Worm (Caenorhabditis elegans): ENCODE results near the gene B0495.9.

Gene B0495.9

DNA sequence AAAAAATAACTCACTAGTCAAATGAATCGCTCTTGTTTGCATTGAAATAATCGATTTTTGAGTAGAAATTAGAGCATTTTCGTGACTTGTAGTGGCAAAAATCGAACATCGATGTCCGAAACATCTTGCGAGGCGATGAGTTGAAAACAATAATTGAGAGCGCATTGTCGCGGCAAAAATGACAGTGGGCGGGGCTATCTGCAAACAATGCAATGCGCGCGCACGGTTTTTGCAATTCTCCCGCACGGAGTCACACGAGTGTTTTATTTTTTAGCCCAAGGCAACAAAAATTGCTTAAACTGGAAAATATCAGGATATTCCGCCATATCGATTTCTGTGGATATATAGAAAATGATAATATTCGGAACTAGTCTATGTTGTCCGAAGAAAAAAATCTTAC is at the start of gene B0495.9:
Gene B0495.9 (minus strand): TSS at position 171 of the 400 bp plus-strand sequence.
- TF ChIP-seq unc-62 (GFP tag; optimal IDR thresholded peaks at IDR 0.05): no peak

DNA sequence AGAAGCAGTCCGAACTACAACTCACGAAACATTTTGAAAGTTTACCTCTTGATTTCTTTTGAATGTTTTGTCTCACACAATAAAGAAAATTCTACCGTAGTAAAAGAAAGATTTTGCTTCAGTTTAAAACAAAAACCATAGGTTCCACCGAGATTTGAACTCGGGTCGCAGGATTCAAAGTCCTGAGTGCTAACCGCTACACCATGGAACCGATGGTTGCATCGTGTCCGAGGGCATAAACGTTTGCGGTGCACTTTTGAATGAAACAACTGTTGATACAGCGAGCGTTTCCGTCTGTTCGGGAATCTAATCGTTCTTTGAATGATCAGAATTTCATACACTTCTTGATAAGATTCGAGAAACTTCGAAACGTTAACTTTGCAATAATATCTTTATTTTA is 48.3 kb upstream of the B0495.9 start:
- TF ChIP-seq unc-62 (GFP tag; optimal IDR thresholded peaks at IDR 0.05): no peak

DNA sequence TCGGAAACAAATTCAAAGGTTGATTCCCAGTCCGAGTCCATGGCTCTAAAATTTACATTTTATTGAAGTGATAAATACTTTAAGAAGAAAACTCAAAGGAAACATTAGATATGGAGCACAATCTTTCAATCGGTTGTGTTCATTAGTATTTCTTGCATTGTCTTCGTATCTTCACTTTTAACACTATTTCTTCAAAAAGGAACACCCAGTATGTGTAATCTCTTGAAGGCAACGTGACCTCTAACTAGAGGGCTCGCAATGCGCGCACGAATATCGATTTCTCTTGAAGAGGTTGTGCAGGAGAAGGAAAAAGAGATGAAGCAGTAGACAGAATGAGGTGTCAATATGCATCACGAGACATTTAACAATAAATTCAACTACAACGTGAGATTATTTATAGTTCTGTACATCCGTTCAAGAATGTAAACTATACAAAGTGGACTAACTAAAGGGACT is 46.6 kb upstream of the B0495.9 start, which contains the start of the genes B0228.6 and B0228.1:
Gene B0228.6 (minus strand): TSS at position 51 of the 456 bp plus-strand sequence.
Gene B0228.1 (plus strand): TSS at position 228 of the 456 bp plus-strand sequence.
- no peak for TF ChIP-seq unc-62 (GFP tag; optimal IDR thresholded peaks at IDR 0.05)

DNA sequence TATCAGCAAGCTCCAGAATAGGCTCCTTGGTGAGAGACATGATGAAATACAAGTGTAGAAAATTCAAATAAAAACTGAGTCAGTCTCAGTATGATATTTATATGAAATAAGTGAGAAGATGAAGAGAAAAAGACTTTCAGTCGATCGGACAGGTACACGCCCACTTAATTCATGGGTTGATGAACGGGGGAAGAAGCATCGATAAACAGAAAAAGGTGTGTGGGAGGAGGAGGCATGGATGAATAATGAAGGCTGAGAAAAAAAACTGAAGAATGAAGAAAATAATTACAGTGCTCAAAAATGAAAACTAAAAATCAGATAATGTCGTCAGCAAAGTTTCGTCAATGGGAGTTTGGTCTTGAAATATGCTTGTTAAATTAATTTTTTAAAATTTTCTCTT is 45.0 kb upstream of the B0495.9 start, which contains the start of gene trx-1:
Gene trx-1 (minus strand): TSS at position 101 of the 400 bp plus-strand sequence.
- TF ChIP-seq unc-62 (GFP tag; optimal IDR thresholded peaks at IDR 0.05): no peak

DNA sequence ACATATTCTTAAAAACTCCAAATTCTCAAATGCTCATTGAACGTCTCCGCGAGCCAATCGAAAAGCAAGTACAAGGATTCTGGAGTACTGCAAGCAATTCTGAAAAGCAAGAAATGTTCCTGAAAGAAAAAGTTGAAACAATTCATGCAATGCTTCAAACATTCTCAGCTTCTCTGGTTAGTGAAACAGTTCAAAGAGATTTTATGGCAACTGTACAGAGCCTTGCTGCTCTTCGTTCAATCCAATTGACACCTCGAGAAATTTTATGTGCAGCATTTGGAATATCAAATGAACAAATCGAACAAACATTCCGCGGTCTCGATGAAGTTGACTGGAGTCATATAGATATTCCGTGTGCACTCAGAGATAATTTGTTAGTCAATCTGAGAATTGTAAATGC is 28.2 kb upstream of the B0495.9 start:
- TF ChIP-seq unc-62 (GFP tag; optimal IDR thresholded peaks at IDR 0.05): no peak

DNA sequence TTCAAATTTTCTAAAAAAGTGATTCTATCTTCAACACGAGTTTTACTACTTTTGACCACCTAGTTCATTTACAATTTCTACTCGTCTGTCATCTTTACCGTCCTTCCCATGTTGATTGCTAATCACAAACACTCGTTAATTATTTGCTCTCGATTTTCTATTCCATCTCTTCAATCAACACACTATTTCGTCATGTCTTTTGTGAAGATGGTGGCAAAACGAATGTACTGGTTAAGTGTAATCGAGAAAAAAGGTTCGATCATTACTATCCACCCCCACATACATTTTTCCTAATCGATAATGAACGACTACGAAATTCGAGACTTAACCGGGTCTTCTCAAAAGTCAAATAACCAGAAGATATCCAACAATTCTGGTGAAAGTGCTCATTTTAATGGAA is 16.1 kb upstream of the B0495.9 start, which contains the start of gene cpna-2:
Gene cpna-2 (plus strand): TSS at position 301 of the 400 bp plus-strand sequence.
- TF ChIP-seq unc-62 (GFP tag; optimal IDR thresholded peaks at IDR 0.05): no peak

DNA sequence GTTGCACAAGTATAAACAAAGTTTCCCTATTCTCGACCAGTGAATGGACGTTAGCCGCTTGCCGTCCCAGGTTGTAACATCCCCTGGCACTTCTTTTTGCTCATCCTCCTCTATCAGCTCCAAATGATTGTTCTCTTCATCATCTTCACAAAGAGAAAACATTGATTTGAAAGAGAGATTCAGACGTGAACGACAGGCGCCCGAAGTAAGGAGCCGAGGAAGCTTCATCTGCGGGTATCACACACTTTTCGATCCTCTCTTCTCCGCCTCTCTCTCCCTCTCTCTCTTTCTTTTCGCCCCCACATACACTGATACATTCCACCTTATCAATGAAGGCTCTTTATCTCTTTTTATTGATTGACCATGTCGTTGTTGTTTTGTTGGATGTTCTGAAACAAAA is 14.3 kb upstream of the B0495.9 start:
- TF ChIP-seq unc-62 (GFP tag; optimal IDR thresholded peaks at IDR 0.05): no peak

DNA sequence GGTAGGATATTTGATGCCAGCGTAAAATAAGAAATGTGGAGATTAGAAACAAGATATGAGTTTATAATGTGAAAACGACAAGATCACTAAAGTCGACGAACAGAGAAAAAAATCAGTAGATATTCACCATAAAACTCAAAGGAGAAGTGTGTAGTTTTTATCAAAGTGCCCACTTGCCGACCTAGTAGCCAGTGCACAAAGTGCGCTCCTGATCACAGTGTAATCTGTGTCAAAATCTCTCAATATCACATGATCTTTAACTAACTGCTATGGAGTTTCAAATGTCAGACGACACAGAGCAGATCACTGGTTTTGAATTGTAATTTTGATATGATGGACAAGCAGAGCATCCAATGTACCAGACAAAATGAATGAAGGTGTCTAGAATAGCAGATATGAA is 12.0 kb upstream of the B0495.9 start:
- TF ChIP-seq unc-62 (GFP tag; optimal IDR thresholded peaks at IDR 0.05): no peak

DNA sequence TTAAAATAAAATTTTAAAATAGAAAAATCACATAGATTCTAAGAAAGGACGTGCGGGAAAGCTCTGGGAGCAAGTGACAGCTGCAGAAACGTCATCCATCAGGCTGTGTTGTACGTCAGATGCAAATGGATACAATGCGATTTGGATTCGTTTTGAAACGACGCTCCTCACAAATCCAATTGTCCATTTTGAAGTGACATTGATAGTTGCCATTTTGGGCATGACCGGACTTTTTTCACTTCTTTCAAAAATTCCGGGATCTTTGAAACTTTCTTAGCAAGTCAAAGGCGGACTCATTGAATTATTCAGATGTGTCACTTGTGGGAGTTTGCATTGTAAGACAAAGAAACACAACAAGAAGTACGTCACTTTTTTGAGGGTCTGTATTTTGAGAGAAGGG is 10.5 kb upstream of the B0495.9 start:
- no peak for TF ChIP-seq unc-62 (GFP tag; optimal IDR thresholded peaks at IDR 0.05)

DNA sequence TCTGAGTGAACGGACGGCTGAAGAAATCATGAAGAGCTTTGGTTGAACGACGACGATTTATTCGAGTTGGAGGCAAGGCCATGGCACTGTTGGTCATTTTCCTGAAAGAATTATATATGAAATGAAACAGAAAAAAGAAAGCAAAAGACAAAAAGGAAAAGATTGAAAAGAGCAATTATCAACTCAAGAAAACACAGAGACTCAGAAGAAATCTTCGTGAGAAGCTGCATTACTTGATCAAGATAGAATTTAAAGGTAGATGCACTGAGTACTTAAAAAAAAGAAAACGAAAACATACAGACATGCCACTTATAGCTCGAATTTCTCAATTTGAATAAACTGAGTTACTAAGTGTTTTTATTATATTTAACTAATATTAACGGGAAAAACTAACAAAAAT is 10.0 kb upstream of the B0495.9 start, which contains the start of gene cpna-5:
Gene cpna-5 (minus strand): TSS at position 101 of the 400 bp plus-strand sequence.
- no peak for TF ChIP-seq unc-62 (GFP tag; optimal IDR thresholded peaks at IDR 0.05)

DNA sequence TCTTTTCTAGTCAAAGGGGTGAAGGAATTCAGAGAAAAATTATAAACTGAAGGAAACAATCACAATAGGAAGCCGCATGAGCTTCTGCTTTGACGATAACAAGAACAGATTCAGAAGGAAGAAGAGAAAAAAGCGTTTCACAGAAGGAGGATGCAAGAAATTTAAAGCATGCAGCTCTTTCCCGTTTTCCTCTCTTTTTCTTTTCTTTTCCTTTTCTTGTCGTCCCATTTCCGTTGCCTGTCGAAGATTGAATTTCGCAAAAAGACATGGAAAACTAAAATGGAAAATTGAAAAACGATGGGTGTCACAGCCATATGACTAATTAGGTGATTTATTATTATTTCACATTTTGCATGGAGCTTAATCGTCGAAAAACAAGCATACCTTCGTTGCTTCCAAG is 7.6 kb upstream of the B0495.9 start:
- no peak for TF ChIP-seq unc-62 (GFP tag; optimal IDR thresholded peaks at IDR 0.05)

DNA sequence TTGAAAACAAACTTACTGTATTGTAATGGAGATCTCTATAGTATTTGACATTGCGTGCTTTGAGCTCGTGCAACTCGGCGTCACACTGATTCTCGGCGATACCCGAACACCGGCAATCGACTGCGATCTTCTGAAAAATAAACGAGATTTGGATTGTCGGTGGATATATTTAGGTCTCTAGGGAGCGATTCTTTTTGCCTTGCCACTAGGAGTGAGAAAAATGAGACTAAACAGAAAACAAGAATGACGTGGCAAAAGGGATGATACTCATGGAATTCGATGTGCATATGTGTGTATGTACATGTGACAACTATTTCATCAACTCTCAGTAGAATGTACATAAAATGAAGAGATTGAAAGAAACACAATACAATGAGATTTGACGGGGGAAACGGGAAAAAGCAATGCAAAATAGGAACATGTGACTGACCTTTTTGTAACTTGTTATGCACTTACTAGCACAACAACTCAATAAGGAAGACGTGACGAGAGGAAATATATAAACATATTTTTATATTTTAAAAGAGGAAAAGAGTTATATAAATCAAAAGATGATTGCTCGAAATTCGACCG is 6.2 kb upstream of the B0495.9 start:
- TF ChIP-seq unc-62 (GFP tag; optimal IDR thresholded peaks at IDR 0.05): no peak

DNA sequence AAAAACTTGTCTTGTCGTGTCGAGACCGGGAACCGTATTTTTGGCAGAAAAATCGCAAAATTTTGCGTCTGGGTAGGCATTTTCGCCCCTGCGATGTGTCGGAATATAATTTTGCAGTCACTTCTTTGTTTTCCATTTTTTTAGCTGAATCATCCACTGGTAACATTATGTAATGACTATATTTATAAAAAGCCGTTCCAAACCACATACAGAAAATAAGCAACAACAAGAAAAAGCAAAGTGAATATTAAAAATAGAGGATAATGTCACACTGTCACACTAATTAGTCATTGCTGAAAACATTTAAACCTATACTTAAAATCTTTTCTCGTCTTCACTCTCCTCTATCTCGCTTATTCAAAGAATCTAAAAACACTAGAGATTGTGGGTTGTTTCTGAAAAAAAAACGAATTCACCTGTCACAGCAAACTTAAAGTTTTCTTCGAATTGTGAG is 818 bp upstream of the B0495.9 start, which contains the start of gene sre-1:
Gene sre-1 (plus strand): TSS at position 404 of the 454 bp plus-strand sequence.
- no peak for TF ChIP-seq unc-62 (GFP tag; optimal IDR thresholded peaks at IDR 0.05)

DNA sequence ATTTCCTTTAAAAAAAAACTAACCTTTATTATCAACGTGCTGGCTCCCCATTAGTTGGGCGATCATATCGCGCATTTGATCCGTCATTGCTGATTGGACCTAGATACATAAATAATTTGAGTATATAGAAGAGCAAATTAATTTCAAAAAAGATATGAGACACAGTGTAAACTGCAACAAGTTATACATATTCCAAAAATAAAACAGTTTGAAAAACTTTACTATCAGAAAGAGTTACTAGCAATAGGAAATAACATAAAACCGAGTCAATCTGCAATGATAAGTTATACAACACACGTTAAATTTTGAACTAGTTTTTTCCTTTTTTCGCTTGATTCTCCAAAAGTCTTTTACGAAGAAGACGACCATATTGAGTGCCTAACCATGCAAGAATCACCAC is 1.1 kb downstream of the B0495.9 start, which contains the start of gene luc-7L:
Gene luc-7L (minus strand): TSS at position 101 of the 400 bp plus-strand sequence.
- TF ChIP-seq unc-62 (GFP tag; optimal IDR thresholded peaks at IDR 0.05): no peak

DNA sequence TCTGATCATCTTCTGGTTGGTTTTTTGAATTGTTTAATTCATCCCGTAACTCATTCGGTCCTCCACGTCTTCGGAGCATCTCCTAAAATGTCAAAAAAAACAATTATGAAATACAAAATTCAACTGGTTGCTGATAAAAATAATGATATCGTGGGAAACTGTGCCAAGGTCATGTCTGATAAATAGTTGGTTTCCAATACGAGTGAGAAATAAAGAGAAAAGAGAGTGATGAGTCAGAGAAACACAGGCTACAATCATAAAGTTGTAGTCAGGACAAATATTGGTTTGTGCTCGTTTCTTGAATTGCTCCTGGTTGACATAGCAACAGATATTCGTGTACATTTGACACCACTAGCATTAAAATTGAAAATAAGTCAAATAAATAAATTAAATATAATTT is 3.4 kb downstream of the B0495.9 start, which contains the start of gene B0495.7:
Gene B0495.7 (minus strand): TSS at position 82 of the 400 bp plus-strand sequence.
- no peak for TF ChIP-seq unc-62 (GFP tag; optimal IDR thresholded peaks at IDR 0.05)

DNA sequence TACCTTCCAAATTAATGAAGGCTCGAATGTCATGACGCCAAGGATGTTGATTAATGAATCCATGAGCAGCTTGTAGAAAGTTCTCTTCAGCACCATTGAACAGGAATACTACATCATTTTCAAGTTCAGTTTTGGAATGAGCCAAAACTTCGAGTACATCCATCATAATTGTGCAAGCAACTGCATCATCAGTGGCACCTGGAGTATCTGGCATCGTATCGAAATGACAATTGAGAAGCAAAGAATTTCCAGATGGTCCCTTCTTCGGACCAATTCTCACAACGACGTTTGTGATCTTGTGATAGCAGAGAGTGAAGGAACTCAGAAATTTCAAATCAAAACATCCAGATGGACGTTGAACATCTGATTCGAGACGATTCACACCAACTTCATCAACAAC is 4.1 kb downstream of the B0495.9 start:
- TF ChIP-seq unc-62 (GFP tag; optimal IDR thresholded peaks at IDR 0.05): no peak

DNA sequence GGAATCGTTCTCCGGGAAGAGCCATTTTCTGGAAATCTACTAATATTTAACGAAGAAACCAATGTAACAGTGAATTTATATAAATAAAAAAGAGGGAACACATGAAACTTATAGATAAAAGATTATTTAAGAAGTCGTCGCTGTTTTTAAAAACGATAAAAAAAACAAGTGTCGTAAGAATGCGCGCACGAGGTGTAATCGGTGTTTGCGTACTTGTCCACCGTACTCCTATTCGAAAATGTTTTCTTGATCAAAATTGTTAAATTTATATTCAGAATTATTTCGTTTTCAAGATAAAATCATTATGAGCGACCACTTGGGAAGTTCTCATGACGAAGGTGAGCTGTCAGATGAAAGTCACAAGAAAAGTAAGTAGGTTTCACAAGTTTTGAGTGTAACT is 9.5 kb downstream of the B0495.9 start, which contains the start of the genes moa-2 and cdk-11.1:
Gene moa-2 (minus strand): TSS at position 25 of the 400 bp plus-strand sequence.
Gene cdk-11.1 (plus strand): TSS at position 227 of the 400 bp plus-strand sequence.
- TF ChIP-seq unc-62 (GFP tag; optimal IDR thresholded peaks at IDR 0.05): no peak
